Fruit fly (Drosophila melanogaster): ENCODE results near the gene CG1529.

Gene CG1529

dm6 chrX:21053849-21054581, 22.3 kb upstream of the CG1529 start, which contains the start of the genes Stt3A and bves (continued):
- TF ChIP-seq D (optimal IDR thresholded peaks at IDR 0.05): no peak
- TF ChIP-seq D (GFP tag; optimal IDR thresholded peaks at IDR 0.05): peak; percentile 97
- peak; percentile 72 for TF ChIP-seq vnd (GFP tag; IDR thresholded peaks at IDR 0.05; ENCODE audit: partially characterized antibody)
- peak; percentile 90 for TF ChIP-seq Fer2 (tag; optimal IDR thresholded peaks at IDR 0.05)
- peak; percentile 96 for TF ChIP-seq CG2889 (GFP tag; IDR thresholded peaks at IDR 0.05)
- TF ChIP-seq HLH4C (GFP tag; IDR thresholded peaks at IDR 0.05; ENCODE audit: partially characterized antibody): peak; percentile 62; the same call in 2 of the 3 replicates
- TF ChIP-seq CG17361 (GFP tag; IDR thresholded peaks at IDR 0.05): peak; percentile 97
- TF ChIP-seq HmgD (GFP tag; optimal IDR thresholded peaks at IDR 0.05): peak; percentile 96
- TF ChIP-seq ATbp (GFP tag; optimal IDR thresholded peaks at IDR 0.05): peak; percentile 99
- peak; percentile 99 for TF ChIP-seq CG4282 (GFP tag; optimal IDR thresholded peaks at IDR 0.05)
- TF ChIP-seq CG1602 (GFP tag; optimal IDR thresholded peaks at IDR 0.05): peak; percentile 97
- TF ChIP-seq fru (optimal IDR thresholded peaks at IDR 0.05): no peak
- peak; percentile 75 for TF ChIP-seq bigmax (GFP tag; optimal IDR thresholded peaks at IDR 0.05)
- peak; percentile 99 for TF ChIP-seq CrebB (tag; optimal IDR thresholded peaks at IDR 0.05)
- TF ChIP-seq fd102C (GFP tag; optimal IDR thresholded peaks at IDR 0.05): peak; percentile 93
- peak; percentile 97 for TF ChIP-seq CG10462 (GFP tag; optimal IDR thresholded peaks at IDR 0.05)
- peak; percentile 98 for TF ChIP-seq CG3281 (GFP tag; optimal IDR thresholded peaks at IDR 0.05)
- TF ChIP-seq Hmx (GFP tag; optimal IDR thresholded peaks at IDR 0.05): peak; percentile 94
- peak; percentile 97 for TF ChIP-seq Ssrp (tag; optimal IDR thresholded peaks at IDR 0.05)
- 0 out of 2 replicates have a peak, but pooled peaks have one; percentile 25 for TF ChIP-seq CG2129 (GFP tag; IDR thresholded peaks at IDR 0.05; ENCODE audit: partially characterized antibody)
- TF ChIP-seq inv (GFP tag; IDR thresholded peaks at IDR 0.05; ENCODE audit: partially characterized antibody): peak; percentile 35; the same call in 1 of the 2 replicates
- peak; percentile 51; the same call in 1 of the 3 replicates for TF ChIP-seq z (GFP tag; IDR thresholded peaks at IDR 0.05)
- peak; percentile 97 for TF ChIP-seq ERR (GFP tag; optimal IDR thresholded peaks at IDR 0.05)
- TF ChIP-seq TFAM (GFP tag; optimal IDR thresholded peaks at IDR 0.05): peak; percentile 94
- peak; percentile 99 for TF ChIP-seq CG12219 (GFP tag; optimal IDR thresholded peaks at IDR 0.05)
- peak; percentile 94 for TF ChIP-seq CG1024 (GFP tag; IDR thresholded peaks at IDR 0.05)
- peak; percentile 93 for TF ChIP-seq GATAe (GFP tag; conservative IDR thresholded peaks at IDR 0.05)
- TF ChIP-seq grn (GFP tag; optimal IDR thresholded peaks at IDR 0.05): peak; percentile 79
- TF ChIP-seq CG18011 (GFP tag; optimal IDR thresholded peaks at IDR 0.05): peak; percentile 91
- no peak for TF ChIP-seq yki (optimal IDR thresholded peaks at IDR 0.05)
- TF ChIP-seq stc (GFP tag; IDR thresholded peaks at IDR 0.05): peak; percentile 97
- no peak for TF ChIP-seq HLHmδ (GFP tag; optimal IDR thresholded peaks at IDR 0.05)
- TF ChIP-seq Pdp1 (GFP tag; optimal IDR thresholded peaks at IDR 0.05): peak; percentile 97 to 98
- peak; percentile 96 for TF ChIP-seq CG4328 (GFP tag; optimal IDR thresholded peaks at IDR 0.05)
- peak; percentile 79 for TF ChIP-seq Lim3 (GFP tag; IDR thresholded peaks at IDR 0.05)
- TF ChIP-seq slp2 (GFP tag; optimal IDR thresholded peaks at IDR 0.05): peak; percentile 95
- peak; percentile 98 for TF ChIP-seq CG14014 (GFP tag; IDR thresholded peaks at IDR 0.05)
- TF ChIP-seq CG7556 (GFP tag; optimal IDR thresholded peaks at IDR 0.05): peak; percentile 99
- peak; percentile 9 for TF ChIP-seq gfzf (GFP tag; optimal IDR thresholded peaks at IDR 0.05)
- TF ChIP-seq Bteb2 (GFP tag; optimal IDR thresholded peaks at IDR 0.05): peak; percentile 98
- TF ChIP-seq ems (GFP tag; optimal IDR thresholded peaks at IDR 0.05): peak; percentile 99
- peak; percentile 99 for TF ChIP-seq CG7839 (tag; optimal IDR thresholded peaks at IDR 0.05)
- TF ChIP-seq Trl (optimal IDR thresholded peaks at IDR 0.05): peak; percentile 81 to 98
- peak; percentile 99 for TF ChIP-seq Trl (GFP tag; optimal IDR thresholded peaks at IDR 0.05)
- TF ChIP-seq gsb-n (tag; optimal IDR thresholded peaks at IDR 0.05): peak; percentile 99
- peak; percentile 25 for TF ChIP-seq ato (GFP tag; IDR thresholded peaks at IDR 0.05; ENCODE audit: partially characterized antibody)
- TF ChIP-seq CG7928 (GFP tag; optimal IDR thresholded peaks at IDR 0.05): peak; percentile 78
- TF ChIP-seq vvl (GFP tag; IDR thresholded peaks at IDR 0.05): peak; percentile 99
- TF ChIP-seq nerfin-2 (GFP tag; IDR thresholded peaks at IDR 0.05; ENCODE audit: partially characterized antibody): peak; percentile 81

All from whole organism, embryonic.